Fruit fly (Drosophila melanogaster) whole organism, embryonic: Measurements from ENCODE around the gene dgt1.

Source experiments
- Blimp-1 ChIP-seq: fragments of 200-800 bp; sonication (Bioruptor generic); optimal IDR thresholded peaks from 3 replicates; lab custom pipeline; 2018; ENCODE audit warnings: missing biosample characterization, missing genetic modification characterization, mild to moderate bottlenecking, moderate library complexity, missing genetic modification reagents
- CG11456 ChIP-seq: fragments of 200-800 bp; sonication (Bioruptor generic); IDR thresholded peaks from 3 replicates; pipeline ENCODE4 v1.3.6; 2022; ENCODE audit warnings: missing biosample characterization, missing genetic modification characterization
- CG11504 ChIP-seq: fragments of 200-800 bp; sonication (Bioruptor generic); optimal IDR thresholded peaks from 3 replicates; lab custom pipeline; 2019; ENCODE audit warnings: missing biosample characterization, mild to moderate bottlenecking, missing genetic modification characterization, moderate library complexity
- CG1233 ChIP-seq: fragments of 200-800 bp; sonication (Bioruptor generic); optimal IDR thresholded peaks from 4 replicates; lab custom pipeline; 2018; ENCODE audit warnings: missing biosample characterization, mild to moderate bottlenecking, missing genetic modification characterization
- CG12744 ChIP-seq: fragments of 200-800 bp; sonication (Bioruptor generic); optimal IDR thresholded peaks from 2 replicates; lab custom pipeline; 2016; ENCODE audit warnings: missing biosample characterization, missing genetic modification characterization
- CG13424 ChIP-seq: fragments of 200-800 bp; sonication (Bioruptor generic); optimal IDR thresholded peaks from 2 replicates; lab custom pipeline; 2019; ENCODE audit warnings: missing biosample characterization, mild to moderate bottlenecking, missing genetic modification characterization, moderate library complexity
- CG15479 ChIP-seq: fragments of 200-800 bp; sonication (Bioruptor generic); optimal IDR thresholded peaks from 3 replicates; lab custom pipeline; 2019; ENCODE audit warnings: missing biosample characterization, mild to moderate bottlenecking, missing genetic modification characterization, moderate library complexity
- CG15696 ChIP-seq: fragments of 200-800 bp; sonication (Bioruptor generic); optimal IDR thresholded peaks from 2 replicates; lab custom pipeline; 2019; ENCODE audit warnings: missing biosample characterization, mild to moderate bottlenecking, missing genetic modification characterization, moderate library complexity
- CG16815 ChIP-seq: fragments of 200-800 bp; sonication (Bioruptor generic); optimal IDR thresholded peaks from 3 replicates; lab custom pipeline; 2017; ENCODE audit warnings: missing biosample characterization, mild to moderate bottlenecking, missing genetic modification characterization
- CG17186 ChIP-seq: fragments of 200-800 bp; sonication (Bioruptor generic); optimal IDR thresholded peaks from 3 replicates; lab custom pipeline; 2017; ENCODE audit warnings: missing biosample characterization, missing genetic modification reagents, missing genetic modification characterization
- CG17829 ChIP-seq: fragments of 200-800 bp; optimal IDR thresholded peaks from 2 replicates; lab custom pipeline; 2019; ENCODE audit warnings: missing biosample characterization, mild to moderate bottlenecking, missing genetic modification characterization, moderate library complexity
- CG2120 ChIP-seq: fragments of 200-800 bp; sonication (Bioruptor generic); optimal IDR thresholded peaks from 3 replicates; lab custom pipeline; 2016; ENCODE audit warnings: missing biosample characterization, missing genetic modification characterization
- CG31224 ChIP-seq: fragments of 200-800 bp; sonication (Bioruptor generic); IDR thresholded peaks from 2 replicates; pipeline ENCODE4 v1.3.6; 2022; ENCODE audit warnings: missing biosample characterization, missing genetic modification characterization
- CG31365 ChIP-seq: fragments of 200-800 bp; sonication (Bioruptor generic); optimal IDR thresholded peaks from 2 replicates; lab custom pipeline; 2018; ENCODE audit warnings: missing biosample characterization, mild to moderate bottlenecking, missing genetic modification characterization
- CG32532 ChIP-seq: fragments of 200-800 bp; sonication (Bioruptor generic); IDR thresholded peaks from 2 replicates; pipeline ENCODE4 v1.3.6; 2022; ENCODE audit warnings: missing biosample characterization, missing genetic modification characterization
- CG3995 ChIP-seq: fragments of 200-800 bp; sonication (Bioruptor generic); optimal IDR thresholded peaks from 3 replicates; lab custom pipeline; 2016; ENCODE audit warnings: missing biosample characterization, missing genetic modification characterization
- CG5953 ChIP-seq: fragments of 200-800 bp; sonication (Bioruptor generic); IDR thresholded peaks from 2 replicates; pipeline ENCODE4 v1.3.6; 2022; ENCODE audit warnings: missing biosample characterization, missing genetic modification characterization
- CG6854 ChIP-seq: fragments of 200-800 bp; sonication (Bioruptor generic); optimal IDR thresholded peaks from 3 replicates; lab custom pipeline; 2017; ENCODE audit warnings: missing biosample characterization, mild to moderate bottlenecking, missing genetic modification characterization
- CG7372 ChIP-seq: fragments of 200-800 bp; sonication (Bioruptor generic); IDR thresholded peaks from 2 replicates; pipeline ENCODE4 v1.3.6; 2022; ENCODE audit warnings: missing biosample characterization, missing genetic modification characterization
- CG9727 ChIP-seq: fragments of 200-800 bp; sonication (Bioruptor generic); optimal IDR thresholded peaks from 3 replicates; lab custom pipeline; 2017; ENCODE audit warnings: missing biosample characterization, mild to moderate bottlenecking, missing genetic modification characterization
- CG9817 ChIP-seq: fragments of 200-800 bp; sonication (Bioruptor generic); optimal IDR thresholded peaks from 2 replicates; lab custom pipeline; 2018; ENCODE audit warnings: missing biosample characterization, mild to moderate bottlenecking, missing genetic modification characterization, moderate library complexity
- Dek ChIP-seq: fragments of 200-800 bp; sonication (Bioruptor generic); optimal IDR thresholded peaks from 3 replicates; lab custom pipeline; 2019; ENCODE audit warnings: missing biosample characterization, mild to moderate bottlenecking, missing genetic modification characterization, moderate library complexity
- Ets97D ChIP-seq: fragments of 200-800 bp; sonication (Bioruptor generic); optimal IDR thresholded peaks from 3 replicates; lab custom pipeline; 2016; ENCODE audit warnings: missing biosample characterization, missing genetic modification characterization
- Lhr ChIP-seq: fragments of 200-800 bp; sonication (Bioruptor generic); optimal IDR thresholded peaks from 3 replicates; lab custom pipeline; 2017; ENCODE audit warnings: mild to moderate bottlenecking, missing biosample characterization, missing genetic modification reagents, missing genetic modification characterization
- MTF-1 ChIP-seq: fragments of 200-800 bp; sonication (Bioruptor generic); optimal IDR thresholded peaks from 2 replicates; lab custom pipeline; 2018; ENCODE audit warnings: missing biosample characterization, mild to moderate bottlenecking, missing genetic modification characterization, borderline replicate concordance
- NK7.1 ChIP-seq: fragments of 200-800 bp; sonication (Bioruptor generic); optimal IDR thresholded peaks from 3 replicates; lab custom pipeline; 2016; ENCODE audit warnings: missing biosample characterization, missing genetic modification characterization
- Oli ChIP-seq: fragments of 200-800 bp; sonication (Bioruptor generic); optimal IDR thresholded peaks from 2 replicates; lab custom pipeline; 2018; ENCODE audit warnings: missing biosample characterization, mild to moderate bottlenecking, missing genetic modification characterization, moderate library complexity
- Poxn ChIP-seq: fragments of 200-800 bp; sonication (Bioruptor generic); IDR thresholded peaks from 2 replicates; pipeline ENCODE4 v1.3.6; 2022; ENCODE audit warnings: missing biosample characterization, missing genetic modification characterization
- Scr ChIP-seq: fragments of 200-800 bp; sonication (Bioruptor generic); IDR thresholded peaks from 2 replicates; pipeline ENCODE4 v1.3.6; 2022; ENCODE audit warnings: missing biosample characterization, missing genetic modification characterization; ENCODE audit not compliant: partially characterized antibody
- Spps ChIP-seq: fragments of 200-800 bp; sonication (Bioruptor generic); optimal IDR thresholded peaks from 2 replicates; lab custom pipeline; 2018; ENCODE audit warnings: missing biosample characterization, mild to moderate bottlenecking, missing genetic modification characterization
- Ssrp ChIP-seq: fragments of 200-800 bp; sonication (Bioruptor generic); optimal IDR thresholded peaks from 2 replicates; lab custom pipeline; 2018; ENCODE audit warnings: missing biosample characterization, mild to moderate bottlenecking, missing genetic modification characterization, moderate library complexity
- amos ChIP-seq: fragments of 200-800 bp; sonication (Bioruptor generic); IDR thresholded peaks from 2 replicates; pipeline ENCODE4 v1.3.6; 2022; ENCODE audit warnings: missing biosample characterization, missing genetic modification characterization; ENCODE audit not compliant: partially characterized antibody
- bbx ChIP-seq: fragments of 200-800 bp; sonication (Bioruptor generic); IDR thresholded peaks from 2 replicates; pipeline ENCODE4 v1.3.6; 2022; ENCODE audit warnings: missing biosample characterization, missing genetic modification characterization; ENCODE audit not compliant: partially characterized antibody
- da ChIP-seq: fragments of 200-800 bp; sonication (Bioruptor generic); optimal IDR thresholded peaks from 2 replicates; lab custom pipeline; 2016; ENCODE audit warnings: missing biosample characterization, missing genetic modification characterization
- eyg ChIP-seq: fragments of 200-800 bp; sonication (Bioruptor generic); optimal IDR thresholded peaks from 3 replicates; lab custom pipeline; 2016; ENCODE audit warnings: missing biosample characterization, missing genetic modification characterization
- her ChIP-seq: fragments of 200-800 bp; sonication (Bioruptor generic); optimal IDR thresholded peaks from 2 replicates; lab custom pipeline; 2016; ENCODE audit warnings: missing biosample characterization, missing genetic modification characterization
- hth ChIP-seq: fragments of >200 bp; optimal IDR thresholded peaks from 2 replicates; lab custom pipeline; 2017; ENCODE audit warnings: inconsistent platforms
- kay ChIP-seq: fragments of 200-800 bp; sonication (Bioruptor generic); optimal IDR thresholded peaks from 2 replicates; lab custom pipeline; 2016; ENCODE audit warnings: missing biosample characterization, missing genetic modification characterization
- knrl ChIP-seq: fragments of 200-800 bp; sonication (Bioruptor generic); IDR thresholded peaks from 3 replicates; pipeline ENCODE4 v1.3.6; 2022; ENCODE audit warnings: missing biosample characterization, missing genetic modification characterization; ENCODE audit not compliant: partially characterized antibody
- mld ChIP-seq: fragments of 200-800 bp; sonication (Bioruptor generic); IDR thresholded peaks from 3 replicates; pipeline ENCODE4 v1.3.6; 2022; ENCODE audit warnings: missing biosample characterization, missing genetic modification characterization; ENCODE audit not compliant: partially characterized antibody
- oc ChIP-seq: fragments of 200-800 bp; sonication (Bioruptor generic); optimal IDR thresholded peaks from 2 replicates; lab custom pipeline; 2018; ENCODE audit warnings: missing biosample characterization, mild to moderate bottlenecking, missing genetic modification characterization, moderate library complexity
- repo ChIP-seq: fragments of 200-800 bp; sonication (Bioruptor generic); optimal IDR thresholded peaks from 2 replicates; lab custom pipeline; 2016; ENCODE audit warnings: missing biosample characterization, missing genetic modification characterization
- salm ChIP-seq: fragments of 200-800 bp; sonication (Bioruptor generic); optimal IDR thresholded peaks from 2 replicates; lab custom pipeline; 2018; ENCODE audit warnings: missing biosample characterization, mild to moderate bottlenecking, missing genetic modification characterization
- sima ChIP-seq: fragments of 200-800 bp; sonication (Bioruptor generic); optimal IDR thresholded peaks from 2 replicates; lab custom pipeline; 2016; ENCODE audit warnings: missing biosample characterization, missing genetic modification characterization
- sr ChIP-seq: fragments of 200-800 bp; sonication (Bioruptor generic); IDR thresholded peaks from 3 replicates; pipeline ENCODE4 v1.3.6; 2022; ENCODE audit warnings: missing biosample characterization, missing genetic modification characterization
- ssp ChIP-seq: fragments of 200-800 bp; sonication (Bioruptor generic); IDR thresholded peaks from 2 replicates; pipeline ENCODE4 v1.3.6; 2022; ENCODE audit warnings: missing biosample characterization, missing genetic modification characterization
- stwl ChIP-seq: fragments of 200-800 bp; sonication (Bioruptor generic); optimal IDR thresholded peaks from 3 replicates; lab custom pipeline; 2018; ENCODE audit warnings: missing biosample characterization, mild to moderate bottlenecking, missing genetic modification characterization, moderate library complexity
- tgo ChIP-seq: fragments of 200-800 bp; sonication (Bioruptor generic); IDR thresholded peaks from 3 replicates; pipeline ENCODE4 v1.3.6; 2022; ENCODE audit warnings: missing biosample characterization, missing genetic modification characterization
- tna ChIP-seq: fragments of 200-800 bp; sonication (Bioruptor generic); IDR thresholded peaks from 2 replicates; pipeline ENCODE4 v1.3.6; 2022; ENCODE audit warnings: missing biosample characterization, missing genetic modification characterization; ENCODE audit not compliant: partially characterized antibody
- trem ChIP-seq: fragments of 200-800 bp; optimal IDR thresholded peaks from 3 replicates; lab custom pipeline; 2019; ENCODE audit warnings: missing biosample characterization, mild to moderate bottlenecking, missing genetic modification characterization, moderate library complexity

Gene dgt1

dm6 chr3R:29903775-29904356, 46.6 kb upstream of the dgt1 start, which contains the start of gene CG15517 (continued):
- TF ChIP-seq trem (tag; lab: Kevin White, UChicago): peak; percentile 3
- no peak for TF ChIP-seq da
- TF ChIP-seq salm (tag; lab: Kevin White, UChicago): no peak
- TF ChIP-seq Ets97D (GFP tag; lab: Kevin White, UChicago): no peak
- TF ChIP-seq CG5953 (GFP tag; lab: Robert Waterston, UW): no peak
- TF ChIP-seq hth (lab: Kevin White, UChicago): no peak
- TF ChIP-seq oc (tag; lab: Kevin White, UChicago): no peak
- TF ChIP-seq CG12744: no peak
- TF ChIP-seq CG16815 (GFP tag; lab: Kevin White, UChicago): no peak
- TF ChIP-seq CG31365: no peak
- TF ChIP-seq NK7.1 (GFP tag; lab: Kevin White, UChicago): no peak
- no peak for TF ChIP-seq Poxn
- TF ChIP-seq CG9817 (tag; lab: Kevin White, UChicago): peak; percentile 32
- TF ChIP-seq Oli (tag; lab: Kevin White, UChicago): no peak
- TF ChIP-seq CG17829 (tag; lab: Kevin White, UChicago): peak; percentile 30
- no peak for TF ChIP-seq MTF-1
- TF ChIP-seq CG31224: 0 out of 2 replicates have a peak, but pooled peaks have one; percentile 6
- no peak for TF ChIP-seq kay (GFP tag; lab: Kevin White, UChicago)
- no peak for TF ChIP-seq tna (GFP tag; lab: Robert Waterston, UW)
- no peak for TF ChIP-seq mld
- TF ChIP-seq Blimp-1: peak; percentile 6
- no peak for TF ChIP-seq her (GFP tag; lab: Kevin White, UChicago)
- no peak for TF ChIP-seq CG15479 (GFP tag; lab: Kevin White, UChicago)
- TF ChIP-seq ssp (GFP tag; lab: Robert Waterston, UW): no peak
- TF ChIP-seq sr (GFP tag; lab: Robert Waterston, UW): no peak
- no peak for TF ChIP-seq sima (GFP tag; lab: Kevin White, UChicago)
- TF ChIP-seq Lhr (GFP tag; lab: Kevin White, UChicago): peak; percentile 29
- no peak for TF ChIP-seq CG6854 (GFP tag; lab: Kevin White, UChicago)
- no peak for TF ChIP-seq eyg
- no peak for TF ChIP-seq Spps (tag; lab: Kevin White, UChicago)
- no peak for TF ChIP-seq CG17186 (GFP tag; lab: Kevin White, UChicago)
- no peak for TF ChIP-seq bbx (GFP tag; lab: Robert Waterston, UW)
- no peak for TF ChIP-seq Scr (GFP tag; lab: Robert Waterston, UW)
- TF ChIP-seq CG1233 (GFP tag; lab: Kevin White, UChicago): no peak
- TF ChIP-seq Dek (tag; lab: Kevin White, UChicago): peak; percentile 62
- no peak for TF ChIP-seq tgo (GFP tag; lab: Robert Waterston, UW)
- TF ChIP-seq Ssrp (tag; lab: Kevin White, UChicago): peak; percentile 27
- TF ChIP-seq CG13424 (tag; lab: Kevin White, UChicago): peak; percentile 4
- TF ChIP-seq CG15696 (tag; lab: Kevin White, UChicago): peak; percentile 19
- peak; percentile 58; the same call in 1 of the 3 replicates for TF ChIP-seq CG11456 (GFP tag; lab: Robert Waterston, UW)
- peak; percentile 45; the same call in 1 of the 2 replicates for TF ChIP-seq CG7372 (GFP tag; lab: Robert Waterston, UW)
- TF ChIP-seq CG2120 (GFP tag; lab: Kevin White, UChicago): peak; percentile 12
- TF ChIP-seq CG32532 (GFP tag; lab: Robert Waterston, UW): peak; percentile 38; the same call in 1 of the 2 replicates
- TF ChIP-seq CG9727 (GFP tag; lab: Kevin White, UChicago): no peak
- peak; percentile 66; the same call in 1 of the 3 replicates for TF ChIP-seq knrl (GFP tag; lab: Robert Waterston, UW)
- peak; percentile 67; the same call in 1 of the 2 replicates for TF ChIP-seq amos (GFP tag; lab: Robert Waterston, UW)
- no peak for TF ChIP-seq repo (GFP tag; lab: Kevin White, UChicago)
- TF ChIP-seq stwl (tag; lab: Kevin White, UChicago): peak; percentile 86
- TF ChIP-seq CG11504 (tag; lab: Kevin White, UChicago): peak; percentile 70
- no peak for TF ChIP-seq CG3995 (GFP tag; lab: Kevin White, UChicago)
